Worm (Caenorhabditis elegans) whole organism, L4 larva: Measurements from ENCODE around the gene scl-8.
A peak's percentile ranks its signal among the peaks of the same experiment; 100 is the strongest.

ENCODE experiments used
- D1046.2 ChIP-seq: fragments of 200-800 bp; sonication (Bioruptor generic); IDR thresholded peaks from 2 replicates; pipeline ENCODE4 v1.3.6; 2022; ENCODE audit warnings: missing genetic modification characterization, missing compliant biosample characterization
- F26F4.8 ChIP-seq: fragments of 200-800 bp; sonication (Bioruptor generic); conservative IDR thresholded peaks from 2 replicates; pipeline ENCODE4 v1.3.6; 2022; ENCODE audit warnings: missing genetic modification characterization, missing compliant biosample characterization
- F49E8.2 ChIP-seq: sonication (generic microtip); optimal IDR thresholded peaks from 2 replicates; lab custom pipeline; 2016; ENCODE audit warnings: missing compliant biosample characterization, mild to moderate bottlenecking, missing genetic modification characterization, borderline replicate concordance
- T20F7.1 ChIP-seq: fragments of 200-800 bp; sonication (Bioruptor generic); optimal IDR thresholded peaks from 2 replicates; lab custom pipeline; 2018; ENCODE audit warnings: mild to moderate bottlenecking, missing genetic modification characterization, missing compliant biosample characterization
- aha-1 ChIP-seq: fragments of 150-350 bp; peaks from one replicate; lab custom pipeline; 2014; ENCODE audit warnings: missing biosample characterization, missing genetic modification characterization
- ama-1 ChIP-seq: fragments of 150-350 bp; optimal IDR thresholded peaks from 2 replicates; lab custom pipeline; 2014; ENCODE audit warnings: inconsistent platforms, mixed read lengths
- ceh-20 ChIP-seq: fragments of 200-800 bp; sonication (Bioruptor generic); IDR thresholded peaks from 2 replicates; pipeline ENCODE4 v1.3.6; 2022; ENCODE audit warnings: missing genetic modification reagents, missing genetic modification characterization, missing compliant biosample characterization
- ceh-44 ChIP-seq: fragments of 200-800 bp; sonication (Bioruptor generic); IDR thresholded peaks from 2 replicates; pipeline ENCODE4 v1.3.6; 2022; ENCODE audit warnings: missing genetic modification reagents, missing genetic modification characterization, missing compliant biosample characterization
- ctbp-1 ChIP-seq: fragments of 200-800 bp; sonication (Bioruptor generic); IDR thresholded peaks from 2 replicates; pipeline ENCODE4 v1.3.6; 2022; ENCODE audit warnings: missing genetic modification reagents, missing genetic modification characterization, missing compliant biosample characterization
- daf-12 ChIP-seq: fragments of 150-350 bp; optimal IDR thresholded peaks from 2 replicates; lab custom pipeline; 2014; ENCODE audit warnings: missing biosample characterization, missing genetic modification reagents, missing genetic modification characterization
- daf-8 ChIP-seq: fragments of 200-800 bp; sonication (Bioruptor generic); IDR thresholded peaks from 2 replicates; pipeline ENCODE4 v1.3.6; 2022; ENCODE audit warnings: missing genetic modification characterization, missing compliant biosample characterization
- dmd-6 ChIP-seq: fragments of 200-800 bp; sonication (Bioruptor generic); IDR thresholded peaks from 2 replicates; pipeline ENCODE4 v1.3.6; 2022; ENCODE audit warnings: missing genetic modification reagents, missing genetic modification characterization, missing compliant biosample characterization
- dmd-9 ChIP-seq: fragments of 200-800 bp; sonication (Bioruptor generic); IDR thresholded peaks from 2 replicates; pipeline ENCODE4 v1.3.6; 2022; ENCODE audit warnings: missing genetic modification reagents, missing genetic modification characterization, missing compliant biosample characterization
- duxl-1 ChIP-seq: sonication (generic microtip); optimal IDR thresholded peaks from 2 replicates; lab custom pipeline; 2016; ENCODE audit warnings: mild to moderate bottlenecking, missing genetic modification characterization, moderate library complexity, missing compliant biosample characterization; ENCODE audit not compliant: poor library complexity
- egl-27 ChIP-seq: sonication (generic microtip); optimal IDR thresholded peaks from 3 replicates; lab custom pipeline; 2017; ENCODE audit warnings: missing biosample characterization, missing genetic modification reagents, missing genetic modification characterization
- egl-43 ChIP-seq: fragments of 200-800 bp; sonication (Bioruptor generic); IDR thresholded peaks from 2 replicates; pipeline ENCODE4 v1.3.6; 2022; ENCODE audit warnings: missing genetic modification reagents, missing genetic modification characterization, missing compliant biosample characterization
- hlh-11 ChIP-seq: fragments of 200-800 bp; sonication (Bioruptor generic); optimal IDR thresholded peaks from 2 replicates; lab custom pipeline; 2018; ENCODE audit warnings: mild to moderate bottlenecking, missing genetic modification characterization, missing compliant biosample characterization
- hlh-30 ChIP-seq: sonication (generic microtip); optimal IDR thresholded peaks from 2 replicates; lab custom pipeline; 2017; ENCODE audit warnings: antibody characterized with exemption, mild to moderate bottlenecking, missing genetic modification characterization, missing compliant biosample characterization; ENCODE audit not compliant: insufficient read depth
- hmg-1.1 ChIP-seq: fragments of 200-800 bp; sonication (Bioruptor generic); IDR thresholded peaks from 2 replicates; pipeline ENCODE4 v1.3.6; 2022; ENCODE audit warnings: missing genetic modification reagents, missing genetic modification characterization, missing compliant biosample characterization
- lin-29 ChIP-seq: fragments of 200-800 bp; sonication (Bioruptor generic); IDR thresholded peaks from 2 replicates; pipeline ENCODE4 v1.3.6; 2022; ENCODE audit warnings: missing genetic modification reagents, missing genetic modification characterization, missing compliant biosample characterization
- lin-38 ChIP-seq: fragments of 200-800 bp; sonication (Bioruptor generic); IDR thresholded peaks from 2 replicates; pipeline ENCODE4 v1.3.6; 2022; ENCODE audit warnings: missing genetic modification reagents, missing genetic modification characterization, missing compliant biosample characterization
- madf-5 ChIP-seq, 2 experiments: fragments of 200-800 bp; sonication (Bioruptor generic); IDR thresholded peaks; 2 replicates each; pipeline ENCODE4 v1.3.6; 2022; ENCODE audit warnings: missing compliant biosample characterization in 2 of 2, missing genetic modification characterization in 2 of 2
- mdl-1 ChIP-seq, 2 experiments: fragments of 150-350 bp in 1 of 2; sonication (generic microtip) in 1 of 2; optimal IDR thresholded peaks; 2 replicates each; lab custom pipeline; 2014 to 2017; ENCODE audit warnings: missing biosample characterization in 2 of 2, missing genetic modification characterization in 2 of 2
- nhr-11 ChIP-seq: fragments of 150-350 bp; optimal IDR thresholded peaks from 2 replicates; lab custom pipeline; 2014; ENCODE audit warnings: missing biosample characterization, missing genetic modification characterization
- nhr-25 ChIP-seq: sonication (generic microtip); optimal IDR thresholded peaks from 2 replicates; lab custom pipeline; 2017; ENCODE audit warnings: missing genetic modification characterization, mild to moderate bottlenecking, missing compliant biosample characterization, antibody characterized with exemption, moderate library complexity, borderline replicate concordance; ENCODE audit not compliant: insufficient read depth
- nhr-28 ChIP-seq: fragments of 150-350 bp; optimal IDR thresholded peaks from 2 replicates; lab custom pipeline; 2014; ENCODE audit warnings: missing biosample characterization, missing genetic modification characterization
- nhr-48 ChIP-seq: sonication (generic microtip); optimal IDR thresholded peaks from 2 replicates; lab custom pipeline; 2016; ENCODE audit warnings: mild to moderate bottlenecking, missing genetic modification characterization, missing compliant biosample characterization
- nhr-76 ChIP-seq: fragments of 150-350 bp; optimal IDR thresholded peaks from 2 replicates; lab custom pipeline; 2014; ENCODE audit warnings: missing biosample characterization, missing genetic modification characterization
- pha-4 ChIP-seq, 2 experiments: fragments of 150-350 bp in 1 of 2; fragments of 200-800 bp in 1 of 2; sonication (Bioruptor generic) in 1 of 2; IDR thresholded peaks in 1 of 2; optimal IDR thresholded peaks in 1 of 2; 2 replicates each; pipeline versions ENCODE4 v1.3.6 to Lab custom; 2014 to 2022; ENCODE audit warnings: missing genetic modification characterization in 2 of 2, missing genetic modification reagents in 2 of 2, missing biosample characterization in 1 of 2, missing compliant biosample characterization in 1 of 2
- rbr-2 ChIP-seq: sonication (generic microtip); optimal IDR thresholded peaks from 2 replicates; lab custom pipeline; 2016; ENCODE audit warnings: missing genotype, missing genetic modification characterization, missing compliant biosample characterization
- sdz-12 ChIP-seq: fragments of 200-800 bp; sonication (Bioruptor generic); optimal IDR thresholded peaks from 2 replicates; lab custom pipeline; 2018; ENCODE audit warnings: mild to moderate bottlenecking, missing genetic modification characterization, missing compliant biosample characterization
- tag-97 ChIP-seq: fragments of 200-800 bp; sonication (Bioruptor generic); IDR thresholded peaks from 2 replicates; pipeline ENCODE4 v1.3.6; 2022; ENCODE audit warnings: missing genetic modification characterization, missing compliant biosample characterization
- unc-62 ChIP-seq, 3 experiments: fragments of 150-350 bp in 1 of 3; sonication (generic microtip); optimal IDR thresholded peaks in 2 of 3; peaks in 1 of 3; 1 replicate in 1 of 3; 2 replicates in 2 of 3; lab custom pipeline; 2014 to 2017; ENCODE audit warnings: missing biosample characterization in 3 of 3, missing genetic modification characterization in 3 of 3, missing genetic modification reagents in 3 of 3, missing genotype in 1 of 3
- zfp-2 ChIP-seq: sonication (generic microtip); optimal IDR thresholded peaks from 2 replicates; lab custom pipeline; 2016; ENCODE audit warnings: mild to moderate bottlenecking, missing genetic modification characterization, missing compliant biosample characterization
- ztf-11 ChIP-seq: fragments of 150-350 bp; optimal IDR thresholded peaks from 2 replicates; lab custom pipeline; 2014; ENCODE audit warnings: missing biosample characterization, missing genetic modification characterization
- ztf-7 ChIP-seq: fragments of 150-350 bp; optimal IDR thresholded peaks from 2 replicates; lab custom pipeline; 2014; ENCODE audit warnings: missing biosample characterization, missing genetic modification characterization

scl-8 gene

ce11 chrIV:13080185-13080584 is 8.6 kb downstream of the scl-8 start:
- TF ChIP-seq nhr-11 (tag; lab: Kevin White, UChicago) (peak; percentile 89), egl-27 (tag; lab: Kevin White, UChicago) (no peak), mdl-1 (tag; optimal IDR thresholded peaks at IDR 0.05; lab: Kevin White, UChicago) (peak in 1 of 2 experiments; percentile 5), lin-29 (GFP tag; lab: Robert Waterston, UW) (no peak), hlh-11 (tag; lab: Kevin White, UChicago) (peak; percentile 20), nhr-28 (tag; lab: Kevin White, UChicago) (peak; percentile 92)

ce11 chrIV:13080861-13081260 is 9.3 kb downstream of the scl-8 start:
- TF ChIP-seq dmd-6 (GFP tag; lab: Robert Waterston, UW): no peak
- TF ChIP-seq nhr-25 (tag; lab: Kevin White, UChicago): peak; percentile 8
- no peak for TF ChIP-seq T20F7.1
- no peak for TF ChIP-seq ama-1 (lab: Kevin White, UChicago)
- no peak for TF ChIP-seq mdl-1 (tag; optimal IDR thresholded peaks at IDR 0.05; lab: Kevin White, UChicago)
- TF ChIP-seq duxl-1 (tag; lab: Kevin White, UChicago): no peak
- TF ChIP-seq rbr-2 (tag; lab: Kevin White, UChicago): no peak
- TF ChIP-seq F26F4.8 (GFP tag; lab: Robert Waterston, UW): no peak
- TF ChIP-seq sdz-12 (GFP tag; lab: Kevin White, UChicago): no peak
- no peak for TF ChIP-seq pha-4 (GFP tag; IDR thresholded peaks at IDR 0.05; lab: Robert Waterston, UW)
- TF ChIP-seq pha-4 (tag; optimal IDR thresholded peaks at IDR 0.05; lab: Kevin White, UChicago): no peak
- TF ChIP-seq tag-97: no peak
- TF ChIP-seq hmg-1.1 (GFP tag; lab: Robert Waterston, UW): no peak
- no peak for TF ChIP-seq ztf-11
- no peak for TF ChIP-seq ztf-7
- no peak for TF ChIP-seq F49E8.2
- TF ChIP-seq zfp-2: no peak
- TF ChIP-seq nhr-48: no peak
- no peak for TF ChIP-seq ceh-20 (GFP tag; lab: Robert Waterston, UW)
- no peak for TF ChIP-seq hlh-30
- TF ChIP-seq unc-62 (GFP tag; optimal IDR thresholded peaks at IDR 0.05 in 1 of 2; lab: Kevin White, UChicago): peak in 1 of 2 experiments; percentile 94
- TF ChIP-seq unc-62 (tag; optimal IDR thresholded peaks at IDR 0.05; lab: Kevin White, UChicago): no peak
- peak; percentile 9 for TF ChIP-seq aha-1
- TF ChIP-seq ctbp-1 (GFP tag; lab: Robert Waterston, UW): no peak
- TF ChIP-seq dmd-9 (GFP tag; lab: Robert Waterston, UW): no peak
- TF ChIP-seq daf-12 (tag; lab: Kevin White, UChicago): no peak
- TF ChIP-seq, all 104 proteins: peak for 3

- TF ChIP-seq daf-8 (GFP tag; lab: Robert Waterston, UW) (no peak), ama-1 (lab: Kevin White, UChicago) (peak; percentile 39), lin-38 (GFP tag; lab: Robert Waterston, UW) (no peak), nhr-76 (tag; lab: Kevin White, UChicago) (no peak), unc-62 (GFP tag; optimal IDR thresholded peaks at IDR 0.05 in 1 of 2; lab: Kevin White, UChicago) (peak in 1 of 2 experiments; percentile 98), unc-62 (tag; optimal IDR thresholded peaks at IDR 0.05; lab: Kevin White, UChicago) (no peak), ceh-20 (GFP tag; lab: Robert Waterston, UW) (0 out of 2 replicates have a peak, but pooled peaks have one; percentile 21), ctbp-1 (GFP tag; lab: Robert Waterston, UW) (0 out of 2 replicates have a peak, but pooled peaks have one; percentile 31), ceh-44 (no peak), dmd-6 (GFP tag; lab: Robert Waterston, UW) (no peak), egl-43 (0 out of 2 replicates have a peak, but pooled peaks have one; percentile 40), D1046.2 (0 out of 2 replicates have a peak, but pooled peaks have one; percentile 17), madf-5 (GFP tag; IDR thresholded peaks at IDR 0.05; lab: Robert Waterston, UW) (no peak)
- TF ChIP-seq, all 104 proteins: peak for 6
Observed at ce11 chrIV:13082106-13082505, 10.6 kb downstream of the scl-8 start.
